Worm (Caenorhabditis elegans) whole organism, mixed stage, embryonic: ENCODE results near the gene T23G4.2.
A peak's percentile ranks its signal among the peaks of the same experiment; 100 is the strongest.

Experiments used
- M03D4.4 ChIP-seq: sonication (generic microtip); optimal IDR thresholded peaks from 2 replicates; lab custom pipeline; 2017; ENCODE audit warnings: mild to moderate bottlenecking, missing genetic modification characterization, missing compliant biosample characterization
- bed-3 ChIP-seq: fragments of 200-800 bp; sonication (Bioruptor generic); optimal IDR thresholded peaks from 3 replicates; lab custom pipeline; 2018; ENCODE audit warnings: mild to moderate bottlenecking, missing genetic modification characterization, moderate library complexity, missing compliant biosample characterization
- blmp-1 ChIP-seq: fragments of 150-350 bp; optimal IDR thresholded peaks from 2 replicates; lab custom pipeline; 2014; ENCODE audit warnings: missing biosample characterization, missing genetic modification characterization
- ceh-39 ChIP-seq: fragments of 150-350 bp; optimal IDR thresholded peaks from 2 replicates; lab custom pipeline; 2014; ENCODE audit warnings: missing biosample characterization, missing genetic modification characterization
- ceh-43 ChIP-seq: fragments of 200-800 bp; sonication (Bioruptor generic); optimal IDR thresholded peaks from 2 replicates; lab custom pipeline; 2018; ENCODE audit warnings: mild to moderate bottlenecking, missing genetic modification characterization, moderate library complexity, missing compliant biosample characterization
- ceh-83 ChIP-seq: fragments of 200-800 bp; sonication (Bioruptor generic); optimal IDR thresholded peaks from 2 replicates; lab custom pipeline; 2018; ENCODE audit warnings: mild to moderate bottlenecking, missing genetic modification characterization, missing compliant biosample characterization
- ces-1 ChIP-seq: fragments of 150-350 bp; optimal IDR thresholded peaks from 2 replicates; lab custom pipeline; 2014; ENCODE audit warnings: missing biosample characterization, missing genetic modification reagents, missing genetic modification characterization
- cnd-1 ChIP-seq: fragments of 200-800 bp; sonication (Bioruptor generic); optimal IDR thresholded peaks from 2 replicates; lab custom pipeline; 2018; ENCODE audit warnings: mild to moderate bottlenecking, missing genetic modification characterization, missing compliant biosample characterization
- elt-1 ChIP-seq: sonication (generic microtip); optimal IDR thresholded peaks from 2 replicates; lab custom pipeline; 2017; ENCODE audit warnings: missing genetic modification characterization, mild to moderate bottlenecking, missing compliant biosample characterization, antibody characterized with exemption, moderate library complexity, borderline replicate concordance; ENCODE audit not compliant: insufficient read depth
- elt-3 ChIP-seq: fragments of 150-350 bp; optimal IDR thresholded peaks from 2 replicates; lab custom pipeline; 2014; ENCODE audit warnings: missing biosample characterization, missing genetic modification characterization
- flh-1 ChIP-seq: fragments of 200-800 bp; sonication (Bioruptor generic); optimal IDR thresholded peaks from 2 replicates; lab custom pipeline; 2018; ENCODE audit warnings: mild to moderate bottlenecking, missing genetic modification characterization, moderate library complexity, missing compliant biosample characterization
- ham-2 ChIP-seq: fragments of 200-800 bp; sonication (Bioruptor generic); optimal IDR thresholded peaks from 2 replicates; lab custom pipeline; 2018; ENCODE audit warnings: mild to moderate bottlenecking, missing genetic modification characterization, missing compliant biosample characterization
- hlh-1 ChIP-seq: fragments of 150-350 bp; optimal IDR thresholded peaks from 2 replicates; lab custom pipeline; 2014; ENCODE audit warnings: missing biosample characterization, missing genetic modification reagents, missing genetic modification characterization
- lin-32 ChIP-seq: fragments of 200-800 bp; sonication (Bioruptor generic); optimal IDR thresholded peaks from 2 replicates; lab custom pipeline; 2018; ENCODE audit warnings: mild to moderate bottlenecking, missing genetic modification characterization, missing compliant biosample characterization
- lsy-2 ChIP-seq: fragments of 150-350 bp; optimal IDR thresholded peaks from 2 replicates; lab custom pipeline; 2014; ENCODE audit warnings: missing biosample characterization, missing genetic modification characterization
- mab-5 ChIP-seq: fragments of 150-350 bp; optimal IDR thresholded peaks from 2 replicates; lab custom pipeline; 2014; ENCODE audit warnings: missing biosample characterization, missing genetic modification characterization
- mep-1 ChIP-seq: fragments of 150-350 bp; optimal IDR thresholded peaks from 2 replicates; lab custom pipeline; 2017; ENCODE audit warnings: missing biosample characterization, missing genetic modification reagents, missing genetic modification characterization, inconsistent platforms
- mls-2 ChIP-seq: sonication (generic microtip); optimal IDR thresholded peaks from 2 replicates; lab custom pipeline; 2016; ENCODE audit warnings: mild to moderate bottlenecking, missing genetic modification characterization, moderate library complexity, missing compliant biosample characterization
- nhr-12 ChIP-seq: fragments of 150-350 bp; optimal IDR thresholded peaks from 2 replicates; lab custom pipeline; 2014; ENCODE audit warnings: missing biosample characterization, missing genetic modification characterization
- nhr-2 ChIP-seq: fragments of 150-350 bp; optimal IDR thresholded peaks from 2 replicates; lab custom pipeline; 2014; ENCODE audit warnings: missing biosample characterization, missing genetic modification characterization
- nhr-237 ChIP-seq: fragments of 150-350 bp; optimal IDR thresholded peaks from 2 replicates; lab custom pipeline; 2014; ENCODE audit warnings: missing biosample characterization, missing genetic modification characterization
- nhr-28 ChIP-seq: fragments of 150-350 bp; optimal IDR thresholded peaks from 2 replicates; lab custom pipeline; 2014; ENCODE audit warnings: missing biosample characterization, missing genetic modification characterization
- nhr-76 ChIP-seq: sonication (generic microtip); optimal IDR thresholded peaks from 2 replicates; lab custom pipeline; 2017; ENCODE audit warnings: missing biosample characterization, missing genetic modification characterization
- sem-2 ChIP-seq: fragments of 200-800 bp; sonication (Bioruptor generic); optimal IDR thresholded peaks from 2 replicates; lab custom pipeline; 2018; ENCODE audit warnings: mild to moderate bottlenecking, missing genetic modification characterization, missing compliant biosample characterization
- snpc-4 ChIP-seq: fragments of 150-350 bp; optimal IDR thresholded peaks from 2 replicates; lab custom pipeline; 2014; ENCODE audit warnings: missing biosample characterization, missing genetic modification characterization
- tbx-8 ChIP-seq: fragments of 200-800 bp; sonication (Bioruptor generic); optimal IDR thresholded peaks from 2 replicates; lab custom pipeline; 2018; ENCODE audit warnings: mild to moderate bottlenecking, missing genetic modification characterization, moderate library complexity, missing compliant biosample characterization
- unc-120 ChIP-seq: sonication (generic microtip); optimal IDR thresholded peaks from 2 replicates; lab custom pipeline; 2017; ENCODE audit warnings: missing genetic modification characterization, missing compliant biosample characterization; ENCODE audit not compliant: poor library complexity, severe bottlenecking
- unc-62 ChIP-seq: fragments of 150-350 bp; optimal IDR thresholded peaks from 2 replicates; lab custom pipeline; 2014; ENCODE audit warnings: missing biosample characterization, missing genetic modification reagents, missing genetic modification characterization
- zip-8 ChIP-seq: fragments of 150-350 bp; optimal IDR thresholded peaks from 2 replicates; lab custom pipeline; 2014; ENCODE audit warnings: missing biosample characterization, missing genetic modification characterization

Gene T23G4.2

ce11 chrIV:13694600-13694999 is 5.2 kb upstream of the T23G4.2 start:
- TF ChIP-seq cnd-1 (tag; lab: Kevin White, UChicago) (no peak), mab-5 (peak; percentile 9), unc-62 (GFP tag; lab: Kevin White, UChicago) (peak; percentile 89), hlh-1 (tag; lab: Kevin White, UChicago) (peak; percentile 29)

DNA sequence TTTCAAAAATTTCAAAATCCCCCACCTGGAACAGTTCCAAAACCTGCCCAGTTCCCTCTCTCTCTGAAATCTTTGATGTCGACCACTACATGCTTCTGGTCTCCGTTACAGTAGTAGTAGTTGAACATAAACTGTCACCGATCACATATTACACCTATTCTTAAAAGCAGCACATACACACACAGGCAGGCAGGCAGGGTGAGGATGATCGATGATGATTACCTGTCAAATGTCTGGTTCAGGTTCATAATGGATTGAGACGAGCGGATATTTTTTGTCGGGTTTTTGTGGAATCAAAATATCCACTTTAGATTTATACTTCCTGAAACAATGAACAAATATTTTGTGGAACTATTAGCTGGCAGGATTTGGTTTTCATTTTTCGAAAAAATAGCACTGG is 4.6 kb upstream of the T23G4.2 start:
- TF ChIP-seq ham-2 (GFP tag; lab: Kevin White, UChicago) = no peak
- peak; percentile 98 for TF ChIP-seq unc-62 (GFP tag; lab: Kevin White, UChicago)
- no peak for TF ChIP-seq elt-1 (tag; lab: Kevin White, UChicago)
- no peak for TF ChIP-seq mep-1
- no peak for TF ChIP-seq zip-8 (tag; lab: Kevin White, UChicago)

DNA sequence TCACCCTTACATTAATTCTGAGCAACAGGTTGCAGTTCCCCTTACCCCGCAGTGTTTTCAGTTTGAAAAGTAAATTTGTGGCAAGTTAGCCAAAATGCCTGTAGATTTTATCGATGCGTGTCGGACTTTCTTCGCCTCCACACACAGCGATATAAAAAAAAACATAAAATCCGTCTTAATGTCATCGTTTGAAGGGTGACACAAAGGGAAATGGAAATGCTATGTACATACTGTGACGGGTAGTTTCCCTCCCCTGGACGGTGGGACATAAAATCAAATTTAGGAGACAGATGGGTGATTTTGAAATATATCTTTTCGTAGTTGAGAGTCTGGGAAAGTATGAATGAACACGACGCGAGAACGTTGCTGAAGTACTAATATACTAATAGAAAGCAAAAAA is 3.2 kb upstream of the T23G4.2 start:
- TF ChIP-seq lin-32 (GFP tag; lab: Kevin White, UChicago) = no peak
- TF ChIP-seq nhr-28 (tag; lab: Kevin White, UChicago) = no peak
- no peak for TF ChIP-seq ham-2 (GFP tag; lab: Kevin White, UChicago)
- TF ChIP-seq flh-1 = no peak
- TF ChIP-seq nhr-237 (tag; lab: Kevin White, UChicago) = no peak
- TF ChIP-seq mab-5 = no peak
- TF ChIP-seq blmp-1 (tag; lab: Kevin White, UChicago) = no peak
- TF ChIP-seq zip-8 (tag; lab: Kevin White, UChicago) = no peak
- no peak for TF ChIP-seq lsy-2 (tag; lab: Kevin White, UChicago)
- no peak for TF ChIP-seq nhr-12
- no peak for TF ChIP-seq ceh-39 (tag; lab: Kevin White, UChicago)
- TF ChIP-seq cnd-1 (tag; lab: Kevin White, UChicago) = no peak
- TF ChIP-seq, all 35 proteins: peak for 0

- TF ChIP-seq nhr-2 (no peak), nhr-76 (tag; lab: Kevin White, UChicago) (no peak), sem-2 (GFP tag; lab: Kevin White, UChicago) (no peak), mls-2 (tag; lab: Kevin White, UChicago) (no peak), elt-3 (tag; lab: Kevin White, UChicago) (no peak), lin-32 (GFP tag; lab: Kevin White, UChicago) (no peak), elt-1 (tag; lab: Kevin White, UChicago) (no peak), snpc-4 (tag; lab: Kevin White, UChicago) (no peak), unc-120 (tag; lab: Kevin White, UChicago) (no peak), ceh-83 (GFP tag; lab: Kevin White, UChicago) (no peak), blmp-1 (tag; lab: Kevin White, UChicago) (no peak)
Observed at ce11 chrIV:13687631-13688030, 1.7 kb downstream of the T23G4.2 start.

DNA sequence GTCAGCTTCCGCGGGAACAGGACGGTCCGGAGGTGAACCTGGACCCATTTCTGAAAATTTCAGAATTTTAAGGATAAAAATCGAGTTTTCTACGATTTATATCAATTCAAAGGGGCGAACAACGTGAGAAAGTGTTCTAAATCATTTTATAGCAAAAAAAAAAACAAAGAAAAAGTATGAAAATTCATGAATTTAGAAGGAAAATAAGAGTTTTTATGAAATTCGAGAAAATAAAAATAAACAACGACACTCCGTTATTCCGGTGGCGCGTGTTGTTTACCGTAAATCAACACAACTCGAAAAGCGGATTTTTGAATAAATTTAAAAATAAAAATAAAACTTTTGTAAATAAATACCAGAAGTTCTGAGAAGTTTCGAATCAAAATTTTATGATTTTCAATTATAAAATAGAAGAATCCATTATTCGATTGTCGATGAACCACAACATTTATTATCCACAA is 2.4 kb downstream of the T23G4.2 start, which contains the start of gene nyn-1:
Gene nyn-1, minus strand, starts transcription at position 51 of the 461 bp plus-strand sequence.
- no peak for TF ChIP-seq ceh-43 (GFP tag; lab: Kevin White, UChicago)
- TF ChIP-seq mls-2 (tag; lab: Kevin White, UChicago) = no peak

DNA sequence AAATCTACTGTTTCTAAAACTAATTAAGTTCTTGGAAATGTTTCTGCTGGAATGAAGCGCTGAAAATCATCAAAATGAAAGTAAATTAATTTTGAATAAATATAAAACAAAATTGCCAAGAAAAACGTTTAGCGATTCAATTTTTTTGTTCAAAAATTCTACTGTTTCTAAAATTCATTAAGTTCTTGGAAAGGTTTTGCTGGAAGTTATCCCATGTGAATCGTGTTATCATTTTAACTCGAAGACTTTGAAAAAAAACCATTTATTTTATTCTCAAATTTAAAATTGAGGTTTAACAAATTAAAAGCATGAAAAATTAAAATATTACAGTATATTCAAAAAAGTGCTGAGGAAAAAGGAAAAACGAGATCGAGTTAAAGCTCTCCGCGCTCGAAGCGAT is 4.5 kb downstream of the T23G4.2 start:
- TF ChIP-seq nhr-2 (no peak), elt-1 (tag; lab: Kevin White, UChicago) (no peak), blmp-1 (tag; lab: Kevin White, UChicago) (no peak), lsy-2 (tag; lab: Kevin White, UChicago) (no peak), bed-3 (GFP tag; lab: Kevin White, UChicago) (no peak), ces-1 (no peak), mep-1 (no peak), unc-62 (GFP tag; lab: Kevin White, UChicago) (no peak), M03D4.4 (tag; lab: Kevin White, UChicago) (no peak), nhr-76 (tag; lab: Kevin White, UChicago) (no peak), ceh-43 (GFP tag; lab: Kevin White, UChicago) (no peak), snpc-4 (tag; lab: Kevin White, UChicago) (no peak), cnd-1 (tag; lab: Kevin White, UChicago) (no peak), tbx-8 (no peak), nhr-28 (tag; lab: Kevin White, UChicago) (no peak)
